Worm (Caenorhabditis elegans) whole organism, L4 larva: ENCODE results near the gene sri-43.
"Not testable (repeated sequence)": the region's sequence is repeated elsewhere in the genome, so short reads cannot be mapped to it uniquely, and the experiment has no call there.

Source experiments
- F10B5.3 ChIP-seq: sonication (generic microtip); optimal IDR thresholded peaks from 2 replicates; lab custom pipeline; 2016; ENCODE audit warnings: mild to moderate bottlenecking, missing genetic modification characterization, missing compliant biosample characterization
- F49E8.2 ChIP-seq: sonication (generic microtip); optimal IDR thresholded peaks from 2 replicates; lab custom pipeline; 2016; ENCODE audit warnings: missing compliant biosample characterization, mild to moderate bottlenecking, missing genetic modification characterization, borderline replicate concordance
- Y5F2A.4 ChIP-seq: fragments of 200-800 bp; sonication (Bioruptor generic); optimal IDR thresholded peaks from 2 replicates; lab custom pipeline; 2018; ENCODE audit warnings: mild to moderate bottlenecking, missing genetic modification characterization, missing compliant biosample characterization
- Y75B8A.6 ChIP-seq: fragments of 200-800 bp; sonication (Bioruptor generic); IDR thresholded peaks from 2 replicates; pipeline ENCODE4 v1.3.6; 2022; ENCODE audit warnings: missing genetic modification reagents, missing genetic modification characterization, missing compliant biosample characterization
- aha-1 ChIP-seq: fragments of 150-350 bp; peaks from one replicate; lab custom pipeline; 2014; ENCODE audit warnings: missing biosample characterization, missing genetic modification characterization
- aly-2 ChIP-seq: sonication (generic microtip); optimal IDR thresholded peaks from 2 replicates; lab custom pipeline; 2018; ENCODE audit warnings: missing biosample characterization, missing genetic modification characterization
- ama-1 ChIP-seq: fragments of 150-350 bp; optimal IDR thresholded peaks from 2 replicates; lab custom pipeline; 2014; ENCODE audit warnings: inconsistent platforms, mixed read lengths
- attf-4 ChIP-seq: sonication (generic microtip); optimal IDR thresholded peaks from 3 replicates; lab custom pipeline; 2017; ENCODE audit warnings: missing biosample characterization, missing genetic modification characterization
- ceh-20 ChIP-seq: fragments of 200-800 bp; sonication (Bioruptor generic); IDR thresholded peaks from 2 replicates; pipeline ENCODE4 v1.3.6; 2022; ENCODE audit warnings: missing genetic modification reagents, missing genetic modification characterization, missing compliant biosample characterization
- daf-19 ChIP-seq: fragments of 200-800 bp; sonication (Bioruptor generic); conservative IDR thresholded peaks from 2 replicates; pipeline ENCODE4 v1.3.6; 2022; ENCODE audit warnings: missing genetic modification characterization, missing compliant biosample characterization
- dmd-6 ChIP-seq: fragments of 200-800 bp; sonication (Bioruptor generic); IDR thresholded peaks from 2 replicates; pipeline ENCODE4 v1.3.6; 2022; ENCODE audit warnings: missing genetic modification reagents, missing genetic modification characterization, missing compliant biosample characterization
- dmd-8 ChIP-seq: fragments of 200-800 bp; sonication (Bioruptor generic); IDR thresholded peaks from 2 replicates; pipeline ENCODE4 v1.3.6; 2022; ENCODE audit warnings: missing genetic modification characterization, missing compliant biosample characterization
- duxl-1 ChIP-seq: sonication (generic microtip); optimal IDR thresholded peaks from 2 replicates; lab custom pipeline; 2016; ENCODE audit warnings: mild to moderate bottlenecking, missing genetic modification characterization, moderate library complexity, missing compliant biosample characterization; ENCODE audit not compliant: poor library complexity
- dve-1 ChIP-seq: sonication (generic microtip); optimal IDR thresholded peaks from 2 replicates; lab custom pipeline; 2017; ENCODE audit warnings: antibody characterized with exemption, mild to moderate bottlenecking, missing genetic modification characterization, missing compliant biosample characterization; ENCODE audit not compliant: insufficient read depth
- egl-27 ChIP-seq: sonication (generic microtip); optimal IDR thresholded peaks from 3 replicates; lab custom pipeline; 2017; ENCODE audit warnings: missing biosample characterization, missing genetic modification reagents, missing genetic modification characterization
- fos-1 ChIP-seq: fragments of 150-350 bp; optimal IDR thresholded peaks from 2 replicates; lab custom pipeline; 2014; ENCODE audit warnings: missing biosample characterization, missing genetic modification characterization
- gei-8 ChIP-seq: fragments of 200-800 bp; sonication (Bioruptor generic); optimal IDR thresholded peaks from 2 replicates; lab custom pipeline; 2018; ENCODE audit warnings: mild to moderate bottlenecking, missing genetic modification characterization, missing compliant biosample characterization
- hlh-11 ChIP-seq: fragments of 200-800 bp; sonication (Bioruptor generic); optimal IDR thresholded peaks from 2 replicates; lab custom pipeline; 2018; ENCODE audit warnings: mild to moderate bottlenecking, missing genetic modification characterization, missing compliant biosample characterization
- hmg-1.1 ChIP-seq: fragments of 200-800 bp; sonication (Bioruptor generic); IDR thresholded peaks from 2 replicates; pipeline ENCODE4 v1.3.6; 2022; ENCODE audit warnings: missing genetic modification reagents, missing genetic modification characterization, missing compliant biosample characterization
- lim-7 ChIP-seq: fragments of 200-800 bp; sonication (Bioruptor generic); IDR thresholded peaks from 2 replicates; pipeline ENCODE4 v1.3.6; 2022; ENCODE audit warnings: missing genetic modification characterization, missing compliant biosample characterization
- lin-39 ChIP-seq: fragments of 150-350 bp; optimal IDR thresholded peaks from 2 replicates; lab custom pipeline; 2014; ENCODE audit warnings: missing biosample characterization, missing genetic modification reagents, missing genetic modification characterization
- madf-9 ChIP-seq: fragments of 200-800 bp; sonication (Bioruptor generic); conservative IDR thresholded peaks from 2 replicates; pipeline ENCODE4 v1.3.6; 2022; ENCODE audit warnings: missing genetic modification reagents, missing genetic modification characterization, missing compliant biosample characterization
- nhr-102 ChIP-seq: sonication (generic microtip); optimal IDR thresholded peaks from 2 replicates; lab custom pipeline; 2016; ENCODE audit warnings: mild to moderate bottlenecking, missing genetic modification characterization, moderate library complexity, missing compliant biosample characterization
- nhr-42 ChIP-seq: fragments of 200-800 bp; sonication (Bioruptor generic); IDR thresholded peaks from 2 replicates; pipeline ENCODE4 v1.3.6; 2022; ENCODE audit warnings: missing genetic modification characterization, missing compliant biosample characterization
- nhr-6 ChIP-seq: fragments of 150-350 bp; optimal IDR thresholded peaks from 2 replicates; lab custom pipeline; 2014; ENCODE audit warnings: missing biosample characterization, missing genetic modification characterization
- php-3 ChIP-seq: fragments of 200-800 bp; sonication (Bioruptor generic); IDR thresholded peaks from 2 replicates; pipeline ENCODE4 v1.3.6; 2022; ENCODE audit warnings: missing genetic modification reagents, missing genetic modification characterization, missing compliant biosample characterization
- saeg-2 ChIP-seq: fragments of 200-800 bp; sonication (Bioruptor generic); IDR thresholded peaks from 2 replicates; pipeline ENCODE4 v1.3.6; 2022; ENCODE audit warnings: missing genetic modification reagents, missing genetic modification characterization, missing compliant biosample characterization
- snpc-1.2 ChIP-seq: fragments of 200-800 bp; sonication (Bioruptor generic); IDR thresholded peaks from 2 replicates; pipeline ENCODE4 v1.3.6; 2022; ENCODE audit warnings: missing genetic modification reagents, missing genetic modification characterization, missing compliant biosample characterization
- snpc-4 ChIP-seq: fragments of 150-350 bp; optimal IDR thresholded peaks from 2 replicates; lab custom pipeline; 2014; ENCODE audit warnings: missing biosample characterization, missing genetic modification characterization
- spr-1 ChIP-seq: sonication (generic microtip); optimal IDR thresholded peaks from 2 replicates; lab custom pipeline; 2016; ENCODE audit warnings: mild to moderate bottlenecking, missing genetic modification characterization, missing compliant biosample characterization
- unc-62 ChIP-seq, 3 experiments: fragments of 150-350 bp in 1 of 3; sonication (generic microtip); optimal IDR thresholded peaks in 2 of 3; peaks in 1 of 3; 1 replicate in 1 of 3; 2 replicates in 2 of 3; lab custom pipeline; 2014 to 2017; ENCODE audit warnings: missing biosample characterization in 3 of 3, missing genetic modification characterization in 3 of 3, missing genetic modification reagents in 3 of 3, missing genotype in 1 of 3

sri-43 gene

DNA sequence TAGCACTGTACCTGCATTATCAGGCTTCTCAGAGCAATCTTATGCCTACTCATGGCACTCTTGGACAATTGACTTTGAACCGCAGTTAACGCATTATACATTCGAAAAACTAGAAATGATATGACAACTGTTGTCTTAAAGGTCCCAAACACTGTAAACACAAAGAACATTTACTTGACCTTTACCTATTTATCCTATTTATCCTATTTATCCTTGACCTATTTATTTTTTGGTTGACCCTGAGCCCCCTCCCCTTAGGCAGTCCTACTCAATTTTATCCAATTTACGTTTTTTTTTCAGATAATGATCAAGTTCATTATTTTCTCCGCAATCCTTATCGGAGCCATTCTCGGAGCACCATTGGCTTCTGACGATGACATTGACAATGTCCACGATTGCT lies 7.2 kb upstream of the sri-43 start, which contains the start of the genes T10D4.14 and T10D4.19:
T10D4.14 (minus strand) TSS at position 101 of the 400 bp plus-strand sequence.
T10D4.19 (plus strand) TSS at position 304 of the 400 bp plus-strand sequence.
- TF ChIP-seq snpc-1.2 (GFP tag; lab: Robert Waterston, UW) (no peak), ama-1 (lab: Kevin White, UChicago) (no peak), ceh-20 (GFP tag; lab: Robert Waterston, UW) (no peak), egl-27 (tag; lab: Kevin White, UChicago) (no peak), dmd-6 (GFP tag; lab: Robert Waterston, UW) (no peak), hmg-1.1 (GFP tag; lab: Robert Waterston, UW) (no peak), spr-1 (no peak)

ce11 chrII:3149521-3150190 lies 5.2 kb upstream of the sri-43 start, which contains the start of the genes T10D4.11 and T10D4.1:
Gene T10D4.11 (minus strand): TSS chrII:3149621.
Gene T10D4.1 (plus strand): TSS chrII:3150140.
- TF ChIP-seq lim-7 (GFP tag; lab: Robert Waterston, UW) (no peak), aha-1 (tag; lab: Kevin White, UChicago) (peak; percentile 3)

DNA sequence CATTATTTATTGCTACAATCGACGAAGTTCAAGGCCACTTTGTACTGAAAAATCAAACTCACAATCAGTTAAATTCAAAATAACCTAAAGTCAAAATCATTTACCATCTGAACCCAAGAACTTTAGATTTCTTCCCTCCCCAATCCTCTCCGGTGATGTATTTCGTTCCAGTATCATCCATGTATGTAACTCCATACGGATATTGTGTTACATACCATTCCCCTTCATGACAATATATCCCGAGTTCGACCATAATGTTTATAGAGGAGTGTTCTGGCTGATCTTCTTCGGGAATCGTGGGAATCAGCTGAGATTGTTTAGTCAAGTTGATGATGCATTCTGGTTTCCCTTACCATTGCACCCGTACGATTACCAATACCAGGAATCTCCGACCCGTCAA lies 4.0 kb upstream of the sri-43 start:
- TF ChIP-seq F10B5.3 (tag; lab: Kevin White, UChicago): no peak
- TF ChIP-seq unc-62 (GFP tag; optimal IDR thresholded peaks at IDR 0.05 in 1 of 2; lab: Kevin White, UChicago): peak in 1 of 2 experiments; percentile 92
- TF ChIP-seq unc-62 (tag; optimal IDR thresholded peaks at IDR 0.05; lab: Kevin White, UChicago): no peak
- TF ChIP-seq, all 104 proteins: peak for 1

DNA sequence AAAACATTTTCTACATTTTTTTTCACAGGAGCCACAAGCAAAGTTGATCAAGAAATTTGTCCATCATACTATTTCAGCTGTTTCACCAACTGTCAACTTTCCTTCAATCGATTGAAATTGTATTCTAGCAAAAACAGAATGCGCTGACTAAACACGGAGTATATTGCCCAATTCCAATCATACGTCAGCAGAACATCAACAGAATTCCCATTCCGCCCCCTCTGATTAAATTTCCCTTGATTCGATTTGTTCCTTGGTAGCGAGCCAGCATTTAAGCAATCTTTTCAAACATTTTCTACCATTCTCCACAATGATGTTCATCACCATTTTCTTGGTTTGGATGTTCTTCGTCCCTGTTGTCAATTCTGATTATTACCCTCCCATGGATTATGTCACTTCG lies 1.4 kb upstream of the sri-43 start, which contains the start of gene T10D4.15:
T10D4.15 (plus strand) TSS at position 301 of the 400 bp plus-strand sequence.
- TF ChIP-seq unc-62 (GFP tag; optimal IDR thresholded peaks at IDR 0.05 in 1 of 2; lab: Kevin White, UChicago) (peak in 1 of 2 experiments; percentile 45), unc-62 (tag; optimal IDR thresholded peaks at IDR 0.05; lab: Kevin White, UChicago) (no peak), dmd-8 (GFP tag; lab: Robert Waterston, UW) (no peak), F10B5.3 (tag; lab: Kevin White, UChicago) (no peak), dve-1 (tag; lab: Kevin White, UChicago) (no peak), gei-8 (GFP tag; lab: Kevin White, UChicago) (no peak), nhr-6 (tag; lab: Kevin White, UChicago) (no peak), Y5F2A.4 (GFP tag; lab: Kevin White, UChicago) (no peak), nhr-42 (no peak), attf-4 (no peak)

ce11 chrII:3142855-3143254 lies 1.6 kb downstream of the sri-43 start, which contains the start of gene sri-42:
Gene sri-42 (minus strand): TSS chrII:3142955.
- TF ChIP-seq spr-1; Y5F2A.4 (GFP tag; lab: Kevin White, UChicago); egl-27 (tag; lab: Kevin White, UChicago): not testable (repeated sequence)
- TF ChIP-seq, all 104 proteins: peak for 0; not testable (repeated sequence) for 104

DNA sequence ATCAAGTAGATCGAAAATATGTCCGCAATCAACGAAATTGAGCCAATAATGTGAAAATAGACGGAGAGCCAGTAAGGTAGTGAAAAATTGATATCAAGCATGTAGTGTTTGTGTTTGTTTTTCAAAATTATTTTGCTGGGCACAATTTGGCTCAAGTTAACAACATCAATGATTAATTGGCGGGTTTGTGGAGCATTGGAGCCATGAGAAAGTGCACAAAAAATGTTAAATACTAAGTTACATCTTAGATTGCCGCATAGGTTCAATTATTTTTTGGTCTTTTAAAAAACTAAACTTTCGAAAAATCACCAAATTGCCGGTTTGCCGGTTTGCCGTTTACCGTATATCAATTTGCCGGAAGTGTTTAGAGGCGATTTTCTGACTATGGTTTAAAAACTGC lies 6.6 kb downstream of the sri-43 start, which contains the start of gene sri-54:
sri-54 (minus strand) TSS at position 101 of the 400 bp plus-strand sequence.
- TF ChIP-seq daf-19 (GFP tag; lab: Robert Waterston, UW) (no peak), fos-1 (tag; lab: Kevin White, UChicago) (no peak), lin-39 (no peak), php-3 (GFP tag; lab: Robert Waterston, UW) (no peak), Y75B8A.6 (GFP tag; lab: Robert Waterston, UW) (no peak), F49E8.2 (tag; lab: Kevin White, UChicago) (no peak), saeg-2 (GFP tag; lab: Robert Waterston, UW) (no peak), nhr-102 (tag; lab: Kevin White, UChicago) (no peak), aly-2 (no peak), hlh-11 (tag; lab: Kevin White, UChicago) (no peak), madf-9 (GFP tag; lab: Robert Waterston, UW) (no peak), ama-1 (lab: Kevin White, UChicago) (no peak), duxl-1 (tag; lab: Kevin White, UChicago) (no peak), snpc-4 (no peak)
